Fruit fly (Drosophila melanogaster): ENCODE data around the gene js.
A peak's percentile ranks its signal among the peaks of the same experiment; 100 is the strongest.

Gene js

DNA sequence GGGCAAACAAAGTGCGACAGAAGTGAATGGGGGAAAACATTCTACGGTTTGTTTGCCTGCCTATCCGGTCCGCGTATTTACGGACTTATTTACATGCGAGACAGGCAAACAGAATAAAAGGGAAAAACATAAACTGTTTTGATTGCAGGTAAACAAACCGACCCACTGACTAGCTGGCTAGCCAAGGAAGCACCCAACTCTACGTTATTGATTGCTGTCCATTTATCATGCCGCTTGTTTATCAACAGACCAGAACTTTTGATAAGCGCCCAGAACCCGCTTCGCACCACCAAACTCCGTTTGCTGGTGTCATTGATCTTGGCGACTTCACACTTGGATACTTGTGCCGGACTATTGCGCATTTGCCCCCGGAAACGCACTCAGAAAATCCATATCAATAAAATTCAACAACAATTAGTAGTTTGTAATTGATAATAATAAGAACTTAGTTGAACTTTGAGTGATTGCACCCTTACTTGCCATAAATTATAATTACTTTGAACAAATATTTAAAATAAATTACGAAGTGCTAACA is 36.2 kb downstream of the js start (continued):
- TF ChIP-seq pita (GFP tag; optimal IDR thresholded peaks at IDR 0.05) (no peak), CG3281 (GFP tag; optimal IDR thresholded peaks at IDR 0.05) (peak; percentile 52), CG7839 (tag; optimal IDR thresholded peaks at IDR 0.05) (peak; percentile 22), CG14667 (GFP tag; IDR thresholded peaks at IDR 0.05) (no peak), eve (GFP tag; optimal IDR thresholded peaks at IDR 0.05) (no peak), CG15269 (tag; optimal IDR thresholded peaks at IDR 0.05) (peak; percentile 40), so (GFP tag; IDR thresholded peaks at IDR 0.05) (peak; percentile 29; the same call in 1 of the 3 replicates), CG11696 (GFP tag; IDR thresholded peaks at IDR 0.05) (peak; percentile 56), grn (GFP tag; optimal IDR thresholded peaks at IDR 0.05) (peak; percentile 77), esg (GFP tag; conservative IDR thresholded peaks at IDR 0.05) (no peak), CG9727 (GFP tag; optimal IDR thresholded peaks at IDR 0.05) (peak; percentile 73), dmrt11E (tag; optimal IDR thresholded peaks at IDR 0.05) (peak; percentile 79), CG9437 (GFP tag; optimal IDR thresholded peaks at IDR 0.05) (peak; percentile 9), dysf (GFP tag; IDR thresholded peaks at IDR 0.05) (peak; percentile 50; the same call in 2 of the 3 replicates), hbn (GFP tag; IDR thresholded peaks at IDR 0.05; ENCODE audit: partially characterized antibody) (no peak), CG10209 (GFP tag; optimal IDR thresholded peaks at IDR 0.05) (peak; percentile 85), CG12155 (GFP tag; optimal IDR thresholded peaks at IDR 0.05) (peak; percentile 1), CG18011 (GFP tag; optimal IDR thresholded peaks at IDR 0.05) (peak; percentile 36), Rfx (GFP tag; IDR thresholded peaks at IDR 0.05) (peak; percentile 62; the same call in 1 of the 2 replicates), ash1 (GFP tag; optimal IDR thresholded peaks at IDR 0.05) (no peak), CG2712 (tag; optimal IDR thresholded peaks at IDR 0.05) (peak; percentile 50), MESR4 (GFP tag; optimal IDR thresholded peaks at IDR 0.05) (peak; percentile 14), Pdp1 (GFP tag; optimal IDR thresholded peaks at IDR 0.05) (peak; percentile 20 to 57), ewg (GFP tag; optimal IDR thresholded peaks at IDR 0.05) (peak; percentile 66), CG2120 (GFP tag; optimal IDR thresholded peaks at IDR 0.05) (peak; percentile 60), CG14014 (GFP tag; IDR thresholded peaks at IDR 0.05) (peak; percentile 59; the same call in 1 of the 2 replicates), fd96Cb (tag; optimal IDR thresholded peaks at IDR 0.05) (no peak), CG8944 (GFP tag; optimal IDR thresholded peaks at IDR 0.05) (peak; percentile 30), schlank (tag; optimal IDR thresholded peaks at IDR 0.05) (peak; percentile 67), Dp (GFP tag; optimal IDR thresholded peaks at IDR 0.05) (no peak), CG2889 (GFP tag; IDR thresholded peaks at IDR 0.05) (0 out of 3 replicates have a peak, but pooled peaks have one; percentile 35), vvl (GFP tag; IDR thresholded peaks at IDR 0.05) (no peak), emc (GFP tag; optimal IDR thresholded peaks at IDR 0.05) (no peak), zfh2 (GFP tag; optimal IDR thresholded peaks at IDR 0.05) (no peak), CG13624 (GFP tag; optimal IDR thresholded peaks at IDR 0.05) (no peak), Sin3A (optimal IDR thresholded peaks at IDR 0.05) (no peak), HmgZ (tag; optimal IDR thresholded peaks at IDR 0.05) (peak; percentile 62), seq (GFP tag; IDR thresholded peaks at IDR 0.05) (peak; percentile 79), Oli (tag; optimal IDR thresholded peaks at IDR 0.05) (no peak), CG12236 (GFP tag; optimal IDR thresholded peaks at IDR 0.05) (peak; percentile 77), org-1 (GFP tag; optimal IDR thresholded peaks at IDR 0.05) (peak; percentile 69), CG7271 (tag; optimal IDR thresholded peaks at IDR 0.05) (peak; percentile 15), Dbx (GFP tag; IDR thresholded peaks at IDR 0.05) (peak; percentile 50; the same call in 1 of the 3 replicates), hb (GFP tag; IDR thresholded peaks at IDR 0.05; ENCODE audit: partially characterized antibody) (no peak), CG11398 (GFP tag; optimal IDR thresholded peaks at IDR 0.05) (peak; percentile 82), ftz-f1 (GFP tag; optimal IDR thresholded peaks at IDR 0.05) (no peak), CG11695 (GFP tag; IDR thresholded peaks at IDR 0.05) (0 out of 3 replicates have a peak, but pooled peaks have one; percentile 61), nom (GFP tag; optimal IDR thresholded peaks at IDR 0.05) (peak; percentile 60), inv (GFP tag; IDR thresholded peaks at IDR 0.05; ENCODE audit: partially characterized antibody) (no peak), Asciz (GFP tag; optimal IDR thresholded peaks at IDR 0.05) (peak; percentile 14)
